Fruit fly (Drosophila melanogaster) whole organism, prepupa: ENCODE measurements around the gene CG46468.

Experiments used
- Blimp-1 ChIP-seq: fragments of 200-800 bp; sonication (Bioruptor generic); optimal IDR thresholded peaks from 3 replicates; lab custom pipeline; 2017; ENCODE audit warnings: missing biosample characterization, missing genetic modification characterization, mild to moderate bottlenecking, moderate library complexity, missing genetic modification reagents
- CG10631 ChIP-seq: fragments of 200-800 bp; sonication (Bioruptor generic); optimal IDR thresholded peaks from 2 replicates; lab custom pipeline; 2016; ENCODE audit warnings: missing biosample characterization, missing genetic modification characterization
- CG10669 ChIP-seq: fragments of 200-800 bp; sonication (Bioruptor generic); optimal IDR thresholded peaks from 3 replicates; lab custom pipeline; 2018; ENCODE audit warnings: missing biosample characterization, mild to moderate bottlenecking, missing genetic modification characterization, moderate library complexity
- CG11294 ChIP-seq: fragments of 200-800 bp; sonication (Bioruptor generic); IDR thresholded peaks from 2 replicates; pipeline ENCODE4 v1.3.6; 2022; ENCODE audit warnings: missing biosample characterization, missing genetic modification characterization
- CG11762 ChIP-seq: fragments of 200-800 bp; sonication (Bioruptor generic); optimal IDR thresholded peaks from 3 replicates; lab custom pipeline; 2016; ENCODE audit warnings: missing biosample characterization, missing genetic modification characterization; ENCODE audit not compliant: insufficient read depth
- CG11902 ChIP-seq: fragments of 200-800 bp; sonication (Bioruptor generic); optimal IDR thresholded peaks from 3 replicates; lab custom pipeline; 2016; ENCODE audit warnings: missing biosample characterization, missing genetic modification characterization
- CG1621 ChIP-seq: fragments of 200-800 bp; sonication (Bioruptor generic); optimal IDR thresholded peaks from 3 replicates; lab custom pipeline; 2018; ENCODE audit warnings: missing biosample characterization, mild to moderate bottlenecking, missing genetic modification characterization
- CG32006 ChIP-seq: fragments of 200-800 bp; sonication (Bioruptor generic); optimal IDR thresholded peaks from 3 replicates; lab custom pipeline; 2017; ENCODE audit warnings: missing biosample characterization, mild to moderate bottlenecking, missing genetic modification characterization
- CG34406 ChIP-seq: fragments of 200-800 bp; sonication (Bioruptor generic); optimal IDR thresholded peaks from 3 replicates; lab custom pipeline; 2016; ENCODE audit warnings: missing biosample characterization, missing genetic modification characterization
- CG6163 ChIP-seq: fragments of 200-800 bp; sonication (Bioruptor generic); IDR thresholded peaks from 3 replicates; pipeline ENCODE4 v1.3.6; 2022; ENCODE audit warnings: missing biosample characterization, missing genetic modification characterization
- CG6276 ChIP-seq: fragments of 200-800 bp; sonication (Bioruptor generic); optimal IDR thresholded peaks from 2 replicates; lab custom pipeline; 2017; ENCODE audit warnings: missing biosample characterization, mild to moderate bottlenecking, missing genetic modification characterization
- CG6792 ChIP-seq: fragments of 200-800 bp; sonication (Bioruptor generic); optimal IDR thresholded peaks from 3 replicates; lab custom pipeline; 2016; ENCODE audit warnings: missing biosample characterization, missing genetic modification characterization
- CG6808 ChIP-seq: fragments of 200-800 bp; sonication (Bioruptor generic); optimal IDR thresholded peaks from 3 replicates; lab custom pipeline; 2017; ENCODE audit warnings: missing biosample characterization, missing genetic modification characterization, mild to moderate bottlenecking, moderate library complexity, missing genetic modification reagents
- CG6854 ChIP-seq: fragments of 200-800 bp; sonication (Bioruptor generic); optimal IDR thresholded peaks from 2 replicates; lab custom pipeline; 2017; ENCODE audit warnings: missing biosample characterization, mild to moderate bottlenecking, missing genetic modification characterization
- CG7368 ChIP-seq: fragments of 200-800 bp; sonication (Bioruptor generic); optimal IDR thresholded peaks from 3 replicates; lab custom pipeline; 2016; ENCODE audit warnings: missing biosample characterization, missing genetic modification characterization
- CG9139 ChIP-seq: fragments of 200-800 bp; sonication (Bioruptor generic); optimal IDR thresholded peaks from 3 replicates; lab custom pipeline; 2017; ENCODE audit warnings: missing biosample characterization, mild to moderate bottlenecking, missing genetic modification characterization
- Eip78C ChIP-seq: fragments of 200-800 bp; sonication (Bioruptor generic); peaks from one replicate; lab custom pipeline; 2016; ENCODE audit warnings: missing biosample characterization, missing genetic modification characterization
- Eip93F ChIP-seq: fragments of 200-800 bp; sonication (Bioruptor generic); optimal IDR thresholded peaks from 2 replicates; lab custom pipeline; 2016; ENCODE audit warnings: missing biosample characterization, mild to moderate bottlenecking, missing genetic modification characterization
- Ets21C ChIP-seq: fragments of 200-800 bp; sonication (Bioruptor generic); optimal IDR thresholded peaks from 3 replicates; lab custom pipeline; 2016; ENCODE audit warnings: missing biosample characterization, missing genetic modification characterization
- Ets96B ChIP-seq: fragments of 200-800 bp; optimal IDR thresholded peaks from 2 replicates; lab custom pipeline; 2019; ENCODE audit warnings: missing biosample characterization, mild to moderate bottlenecking, missing genetic modification characterization, moderate library complexity
- Gug ChIP-seq: fragments of 200-800 bp; sonication (Bioruptor generic); IDR thresholded peaks from 2 replicates; pipeline ENCODE4 v1.3.6; 2022; ENCODE audit warnings: missing biosample characterization, missing genetic modification characterization
- Hr38 ChIP-seq: sonication (Bioruptor generic); optimal IDR thresholded peaks from 2 replicates; lab custom pipeline; 2016; ENCODE audit warnings: missing biosample characterization, missing genetic modification characterization
- Hr4 ChIP-seq: fragments of 200-800 bp; sonication (Bioruptor generic); optimal IDR thresholded peaks from 3 replicates; lab custom pipeline; 2016; ENCODE audit warnings: missing biosample characterization, missing genetic modification characterization
- Lpt ChIP-seq: fragments of 200-800 bp; sonication (Bioruptor generic); optimal IDR thresholded peaks from 3 replicates; lab custom pipeline; 2016; ENCODE audit warnings: missing biosample characterization, missing genetic modification characterization
- OdsH ChIP-seq: fragments of 200-800 bp; sonication (Bioruptor generic); optimal IDR thresholded peaks from 3 replicates; lab custom pipeline; 2016; ENCODE audit warnings: missing biosample characterization, missing genetic modification characterization
- Smox ChIP-seq: fragments of 200-800 bp; sonication (Bioruptor generic); optimal IDR thresholded peaks from 3 replicates; lab custom pipeline; 2016; ENCODE audit warnings: missing biosample characterization, missing genetic modification characterization
- Sox14 ChIP-seq: fragments of 200-800 bp; sonication (Bioruptor generic); optimal IDR thresholded peaks from 3 replicates; lab custom pipeline; 2016; ENCODE audit warnings: missing biosample characterization, missing genetic modification characterization
- Sox15 ChIP-seq: fragments of 200-800 bp; sonication (Bioruptor generic); optimal IDR thresholded peaks from 3 replicates; lab custom pipeline; 2016; ENCODE audit warnings: missing biosample characterization, missing genetic modification characterization
- achi ChIP-seq: fragments of 200-800 bp; sonication (Bioruptor generic); optimal IDR thresholded peaks from 3 replicates; lab custom pipeline; 2016; ENCODE audit warnings: missing biosample characterization, missing genetic modification characterization
- acj6 ChIP-seq: fragments of 200-800 bp; sonication (Bioruptor generic); optimal IDR thresholded peaks from 3 replicates; lab custom pipeline; 2016; ENCODE audit warnings: missing biosample characterization, missing genetic modification characterization
- dsx ChIP-seq: fragments of 200-800 bp; optimal IDR thresholded peaks from 3 replicates; lab custom pipeline; 2019; ENCODE audit warnings: missing biosample characterization, mild to moderate bottlenecking, missing genetic modification characterization, moderate library complexity; ENCODE audit not compliant: poor library complexity, severe bottlenecking
- eg ChIP-seq: fragments of 200-800 bp; sonication (Bioruptor generic); IDR thresholded peaks from 3 replicates; pipeline ENCODE4 v1.3.6; 2022; ENCODE audit warnings: missing biosample characterization, missing genetic modification characterization
- fd85E ChIP-seq: fragments of 200-800 bp; sonication (Bioruptor generic); optimal IDR thresholded peaks from 3 replicates; lab custom pipeline; 2016; ENCODE audit warnings: missing biosample characterization, missing genetic modification characterization
- fkh ChIP-seq: fragments of 200-800 bp; sonication (Bioruptor generic); optimal IDR thresholded peaks from 3 replicates; lab custom pipeline; 2017; ENCODE audit warnings: missing biosample characterization, mild to moderate bottlenecking, missing genetic modification characterization, moderate library complexity
- salr ChIP-seq, 2 experiments: fragments of 200-800 bp; sonication (Bioruptor generic); optimal IDR thresholded peaks; 3 replicates each; lab custom pipeline; 2016 to 2018; ENCODE audit warnings: missing biosample characterization in 2 of 2, missing genetic modification characterization in 2 of 2, mild to moderate bottlenecking in 1 of 2
- spab ChIP-seq: fragments of 200-800 bp; sonication (Bioruptor generic); optimal IDR thresholded peaks from 2 replicates; lab custom pipeline; 2017; ENCODE audit warnings: missing biosample characterization, mild to moderate bottlenecking, missing genetic modification characterization, missing genetic modification reagents
- ss ChIP-seq, 2 experiments: fragments of 200-800 bp; sonication (Bioruptor generic); optimal IDR thresholded peaks; 2 replicates in 1 of 2; 3 replicates in 1 of 2; lab custom pipeline; 2017 to 2018; ENCODE audit warnings: mild to moderate bottlenecking in 2 of 2, missing biosample characterization in 2 of 2, missing genetic modification characterization in 2 of 2, moderate library complexity in 1 of 2
- svp ChIP-seq: fragments of 200-800 bp; sonication (Bioruptor generic); peaks from one replicate; lab custom pipeline; 2016; ENCODE audit warnings: missing biosample characterization, missing genetic modification characterization
- topi ChIP-seq: fragments of 200-800 bp; sonication (Bioruptor generic); optimal IDR thresholded peaks from 3 replicates; lab custom pipeline; 2016; ENCODE audit warnings: missing biosample characterization, missing genetic modification characterization
- vri ChIP-seq: fragments of 200-800 bp; sonication (Bioruptor generic); optimal IDR thresholded peaks from 3 replicates; lab custom pipeline; 2016; ENCODE audit warnings: missing biosample characterization, mild to moderate bottlenecking, missing genetic modification characterization

The CG46468 gene

DNA sequence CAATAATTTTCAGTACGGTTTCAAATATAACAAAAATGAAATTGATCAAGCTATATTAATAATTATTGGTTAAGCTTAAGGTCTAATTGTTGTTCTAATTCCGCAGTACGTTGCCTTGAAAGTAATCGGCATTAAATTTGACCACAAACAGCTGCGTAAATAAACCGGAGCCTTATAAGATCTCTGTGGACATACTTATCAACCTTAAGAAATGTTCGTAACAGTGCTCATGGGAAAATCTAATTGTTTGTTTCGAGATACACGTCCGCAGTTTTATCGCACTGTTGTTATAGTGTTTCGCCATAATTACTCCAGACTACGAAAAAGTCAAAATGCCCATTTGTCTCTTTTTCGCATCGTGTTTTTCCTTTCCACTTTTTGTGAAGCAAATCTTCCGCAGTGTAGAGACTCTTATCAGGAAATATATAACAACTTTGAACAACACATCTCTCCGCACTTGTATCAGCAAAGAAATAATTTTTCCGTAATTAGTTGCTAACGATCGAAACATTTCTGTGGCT lies 35.3 kb downstream of the CG46468 start:
- TF ChIP-seq Eip78C (peak; percentile 52), CG32006 (GFP tag; lab: Kevin White, UChicago) (peak; percentile 44), CG11902 (GFP tag; lab: Kevin White, UChicago) (no peak), CG6276 (GFP tag; lab: Kevin White, UChicago) (peak; percentile 4), CG6163 (GFP tag; lab: Robert Waterston, UW) (0 out of 3 replicates have a peak, but pooled peaks have one; percentile 29), CG7368 (GFP tag; lab: Kevin White, UChicago) (no peak), svp (GFP tag; lab: Kevin White, UChicago) (peak; percentile 62), fkh (GFP tag; lab: Kevin White, UChicago) (peak; percentile 54), achi (GFP tag; lab: Kevin White, UChicago) (no peak), vri (GFP tag; lab: Kevin White, UChicago) (no peak)
- TF ChIP-seq, all 60 proteins: peak for 6

DNA sequence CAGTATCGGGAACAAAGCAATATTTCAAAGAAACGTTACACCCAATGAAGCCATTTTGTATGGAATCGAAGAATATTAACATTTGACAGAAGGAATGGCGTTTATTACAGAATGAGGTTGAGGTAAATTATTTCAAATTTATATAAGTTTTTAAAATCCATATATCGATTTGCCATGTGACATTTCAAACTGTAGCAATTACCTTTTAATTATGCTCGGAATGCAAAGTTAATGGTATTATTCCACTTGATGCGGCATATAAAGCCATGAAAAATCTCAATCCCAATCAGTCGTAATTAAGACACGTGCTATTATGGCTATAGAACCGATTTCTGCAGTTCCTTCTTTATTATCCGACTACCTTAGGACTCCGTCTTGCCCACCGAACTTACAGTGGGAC lies 37.0 kb downstream of the CG46468 start, which contains the start of gene CG31883:
Gene CG31883 (plus strand): TSS at position 301 of the 400 bp plus-strand sequence.
- TF ChIP-seq topi (GFP tag; lab: Kevin White, UChicago): no peak
- TF ChIP-seq fd85E (GFP tag; lab: Kevin White, UChicago): no peak
- no peak for TF ChIP-seq CG6276 (GFP tag; lab: Kevin White, UChicago)
- TF ChIP-seq CG10669 (GFP tag; lab: Kevin White, UChicago): no peak

DNA sequence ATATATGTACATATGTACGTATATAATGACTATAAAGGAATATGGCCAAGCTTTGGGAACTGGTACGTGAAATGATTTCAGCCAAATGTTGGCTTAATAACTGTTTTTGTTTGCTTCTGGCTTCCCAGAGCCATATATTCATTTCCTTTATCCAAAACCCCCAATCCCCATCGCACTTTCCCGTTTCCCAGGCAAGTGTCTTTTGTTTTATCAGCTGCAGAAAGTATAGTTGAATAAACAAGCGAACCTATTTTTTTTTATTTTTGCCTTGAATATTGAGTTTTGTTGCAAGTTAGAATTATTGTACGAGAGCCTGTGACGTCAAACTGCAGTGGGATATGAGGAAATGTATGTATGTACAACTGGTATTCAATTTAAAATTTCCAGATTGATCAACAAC lies 38.7 kb downstream of the CG46468 start:
- TF ChIP-seq spab (GFP tag; lab: Kevin White, UChicago): no peak
- no peak for TF ChIP-seq CG32006 (GFP tag; lab: Kevin White, UChicago)
- TF ChIP-seq fkh (GFP tag; lab: Kevin White, UChicago): peak; percentile 43
- TF ChIP-seq Hr38: no peak
- no peak for TF ChIP-seq CG11294
- TF ChIP-seq Sox15 (GFP tag; lab: Kevin White, UChicago): no peak
- TF ChIP-seq salr (GFP tag; optimal IDR thresholded peaks at IDR 0.05; lab: Kevin White, UChicago): no peak
- no peak for TF ChIP-seq dsx (GFP tag; lab: Kevin White, UChicago)
- TF ChIP-seq Smox (GFP tag; lab: Kevin White, UChicago): no peak
- peak; percentile 7 for TF ChIP-seq Eip78C
- no peak for TF ChIP-seq Blimp-1 (GFP tag; lab: Kevin White, UChicago)
- no peak for TF ChIP-seq CG10669 (GFP tag; lab: Kevin White, UChicago)
- TF ChIP-seq CG11762 (GFP tag; lab: Kevin White, UChicago): no peak

DNA sequence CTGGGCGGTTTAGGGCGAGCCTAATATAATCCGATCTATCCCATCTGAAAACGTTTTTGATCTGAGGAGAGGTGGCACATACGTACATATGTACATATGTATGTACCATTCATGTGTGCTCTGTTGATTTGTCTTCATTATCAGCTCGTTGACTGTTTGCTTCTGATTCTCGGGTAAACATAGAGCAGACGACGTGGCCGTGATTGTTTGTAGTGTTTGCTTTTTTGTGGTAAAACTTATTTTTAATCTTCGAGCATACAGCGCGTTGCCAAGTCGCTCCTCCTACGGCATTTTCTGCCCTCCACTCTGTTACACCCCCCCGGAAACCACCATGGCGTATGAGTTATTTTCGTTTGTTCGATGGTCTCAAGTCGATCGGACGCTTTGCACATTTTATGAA lies 39.5 kb downstream of the CG46468 start:
- TF ChIP-seq CG10669 (GFP tag; lab: Kevin White, UChicago): peak; percentile 54
- peak; percentile 48 to 71 for TF ChIP-seq ss (GFP tag; optimal IDR thresholded peaks at IDR 0.05; lab: Kevin White, UChicago)
- TF ChIP-seq fkh (GFP tag; lab: Kevin White, UChicago): peak; percentile 99
- peak; percentile 32 for TF ChIP-seq CG6276 (GFP tag; lab: Kevin White, UChicago)
- 0 out of 2 replicates have a peak, but pooled peaks have one; percentile 21 for TF ChIP-seq Gug (GFP tag; lab: Robert Waterston, UW)
- TF ChIP-seq Eip93F (GFP tag; lab: Kevin White, UChicago): no peak
- peak; percentile 3 to 53 for TF ChIP-seq salr (GFP tag; optimal IDR thresholded peaks at IDR 0.05; lab: Kevin White, UChicago)
- TF ChIP-seq Eip78C: peak; percentile 83
- peak; percentile 17 for TF ChIP-seq OdsH (GFP tag; lab: Kevin White, UChicago)
- peak; percentile 22 for TF ChIP-seq CG32006 (GFP tag; lab: Kevin White, UChicago)
- TF ChIP-seq Ets96B (tag; lab: Kevin White, UChicago): no peak
- peak; percentile 1 for TF ChIP-seq CG34406
- TF ChIP-seq eg (GFP tag; lab: Robert Waterston, UW): 0 out of 3 replicates have a peak, but pooled peaks have one; percentile 29
- peak; percentile 65 for TF ChIP-seq CG6808
- TF ChIP-seq topi (GFP tag; lab: Kevin White, UChicago): no peak
- peak; percentile 26 for TF ChIP-seq CG10631 (GFP tag; lab: Kevin White, UChicago)
- peak; percentile 54 for TF ChIP-seq spab (GFP tag; lab: Kevin White, UChicago)
- peak; percentile 72 for TF ChIP-seq CG9139 (GFP tag; lab: Kevin White, UChicago)
- peak; percentile 20 for TF ChIP-seq Lpt
- TF ChIP-seq Blimp-1 (GFP tag; lab: Kevin White, UChicago): no peak
- TF ChIP-seq Ets21C (GFP tag; lab: Kevin White, UChicago): no peak
- peak; percentile 26 for TF ChIP-seq dsx (GFP tag; lab: Kevin White, UChicago)
- no peak for TF ChIP-seq CG11902 (GFP tag; lab: Kevin White, UChicago)
- peak; percentile 56 for TF ChIP-seq CG1621 (tag; lab: Kevin White, UChicago)
- peak; percentile 59; the same call in 2 of the 3 replicates for TF ChIP-seq CG6163 (GFP tag; lab: Robert Waterston, UW)
- TF ChIP-seq Sox14 (GFP tag; lab: Kevin White, UChicago): no peak
- no peak for TF ChIP-seq Hr4 (GFP tag; lab: Kevin White, UChicago)
- no peak for TF ChIP-seq Smox (GFP tag; lab: Kevin White, UChicago)
- TF ChIP-seq fd85E (GFP tag; lab: Kevin White, UChicago): no peak
- TF ChIP-seq CG7368 (GFP tag; lab: Kevin White, UChicago): peak; percentile 3
- TF ChIP-seq CG6792 (GFP tag; lab: Kevin White, UChicago): peak; percentile 14
- TF ChIP-seq CG6854: no peak
- TF ChIP-seq acj6: peak; percentile 13
